Worm (Caenorhabditis elegans) whole organism, L3 larva: ENCODE results near the gene mtx-2.

ENCODE experiments used
- ZK546.5 ChIP-seq: sonication (generic microtip); optimal IDR thresholded peaks from 2 replicates; lab custom pipeline; 2017; ENCODE audit warnings: missing biosample characterization, missing genetic modification characterization
- aly-2 ChIP-seq: fragments of 150-350 bp; optimal IDR thresholded peaks from 2 replicates; lab custom pipeline; 2014; ENCODE audit warnings: missing biosample characterization, missing genetic modification characterization
- ama-1 ChIP-seq: fragments of 150-350 bp; optimal IDR thresholded peaks from 2 replicates; lab custom pipeline; 2018
- ceh-16 ChIP-seq: sonication (generic microtip); optimal IDR thresholded peaks from 2 replicates; lab custom pipeline; 2017; ENCODE audit warnings: missing biosample characterization, missing genetic modification characterization
- ceh-28 ChIP-seq: fragments of 150-350 bp; optimal IDR thresholded peaks from 2 replicates; lab custom pipeline; 2014; ENCODE audit warnings: missing biosample characterization, missing genetic modification reagents, missing genetic modification characterization
- ceh-82 ChIP-seq: fragments of 150-350 bp; optimal IDR thresholded peaks from 2 replicates; lab custom pipeline; 2014; ENCODE audit warnings: missing biosample characterization, missing genetic modification characterization
- ceh-9 ChIP-seq: sonication (generic microtip); optimal IDR thresholded peaks from 2 replicates; lab custom pipeline; 2018; ENCODE audit warnings: missing biosample characterization, missing genetic modification characterization
- daf-12 ChIP-seq: fragments of 150-350 bp; optimal IDR thresholded peaks from 2 replicates; lab custom pipeline; 2014; ENCODE audit warnings: missing biosample characterization, missing genetic modification reagents, missing genetic modification characterization
- egl-27 ChIP-seq: sonication (generic microtip); optimal IDR thresholded peaks from 4 replicates; lab custom pipeline; 2017; ENCODE audit warnings: missing biosample characterization, missing genetic modification reagents, missing genetic modification characterization
- egl-5 ChIP-seq: fragments of 150-350 bp; optimal IDR thresholded peaks from 2 replicates; lab custom pipeline; 2017; ENCODE audit warnings: missing biosample characterization, missing genetic modification reagents, missing genetic modification characterization, inconsistent platforms
- elt-1 ChIP-seq: fragments of 150-350 bp; optimal IDR thresholded peaks from 2 replicates; lab custom pipeline; 2014; ENCODE audit warnings: missing biosample characterization, missing genetic modification characterization
- elt-3 ChIP-seq, 3 experiments: fragments of 150-350 bp in 1 of 3; sonication (generic microtip) in 2 of 3; optimal IDR thresholded peaks; 2 replicates in 2 of 3; 4 replicates in 1 of 3; lab custom pipeline; 2014 to 2017; ENCODE audit warnings: missing biosample characterization in 3 of 3, missing genetic modification characterization in 3 of 3
- eor-1 ChIP-seq, 2 experiments: fragments of 150-350 bp; optimal IDR thresholded peaks; 2 replicates each; lab custom pipeline; 2014 to 2018; ENCODE audit warnings: missing biosample characterization in 2 of 2, missing genetic modification characterization in 2 of 2
- fkh-10 ChIP-seq: sonication (generic microtip); optimal IDR thresholded peaks from 2 replicates; lab custom pipeline; 2017; ENCODE audit warnings: missing biosample characterization, missing genetic modification reagents, missing genetic modification characterization
- fkh-2 ChIP-seq: fragments of 150-350 bp; optimal IDR thresholded peaks from 2 replicates; lab custom pipeline; 2014; ENCODE audit warnings: missing biosample characterization, missing genetic modification reagents, missing genetic modification characterization
- hmg-11 ChIP-seq: sonication (generic microtip); optimal IDR thresholded peaks from 2 replicates; lab custom pipeline; 2016; ENCODE audit warnings: missing genetic modification characterization, missing compliant biosample characterization
- jun-1 ChIP-seq: fragments of 150-350 bp; optimal IDR thresholded peaks from 2 replicates; lab custom pipeline; 2014; ENCODE audit warnings: missing biosample characterization, missing genetic modification reagents, missing genetic modification characterization
- lin-15B ChIP-seq: fragments of 150-350 bp; optimal IDR thresholded peaks from 2 replicates; lab custom pipeline; 2014; ENCODE audit warnings: missing biosample characterization, missing genetic modification characterization
- lin-39 ChIP-seq: fragments of 150-350 bp; optimal IDR thresholded peaks from 2 replicates; lab custom pipeline; 2018; ENCODE audit warnings: missing biosample characterization, missing genetic modification reagents, missing genetic modification characterization
- lsy-12 ChIP-seq: sonication (generic microtip); optimal IDR thresholded peaks from 2 replicates; lab custom pipeline; 2016; ENCODE audit warnings: mild to moderate bottlenecking, missing genetic modification characterization, missing compliant biosample characterization
- mml-1 ChIP-seq: fragments of 150-350 bp; sonication (generic microtip); optimal IDR thresholded peaks from 3 replicates; lab custom pipeline; 2014; ENCODE audit warnings: missing biosample characterization, missing genetic modification characterization
- nfya-1 ChIP-seq: sonication (generic microtip); optimal IDR thresholded peaks from 2 replicates; lab custom pipeline; 2017; ENCODE audit warnings: missing genetic modification characterization, mild to moderate bottlenecking, missing compliant biosample characterization, antibody characterized with exemption, moderate library complexity; ENCODE audit not compliant: insufficient read depth
- nhr-12 ChIP-seq: fragments of 150-350 bp; optimal IDR thresholded peaks from 2 replicates; lab custom pipeline; 2014; ENCODE audit warnings: missing biosample characterization, missing genetic modification characterization
- nhr-23 ChIP-seq: fragments of 150-350 bp; optimal IDR thresholded peaks from 2 replicates; lab custom pipeline; 2014; ENCODE audit warnings: missing biosample characterization, missing genetic modification reagents, missing genetic modification characterization
- nhr-237 ChIP-seq: fragments of 150-350 bp; optimal IDR thresholded peaks from 2 replicates; lab custom pipeline; 2014; ENCODE audit warnings: missing biosample characterization, missing genetic modification characterization
- nhr-25 ChIP-seq: sonication (generic microtip); optimal IDR thresholded peaks from 2 replicates; lab custom pipeline; 2017; ENCODE audit warnings: missing biosample characterization, missing genetic modification characterization
- nhr-28 ChIP-seq: fragments of 150-350 bp; optimal IDR thresholded peaks from 2 replicates; lab custom pipeline; 2014; ENCODE audit warnings: missing biosample characterization, missing genetic modification characterization
- nhr-43 ChIP-seq: sonication (generic microtip); optimal IDR thresholded peaks from 2 replicates; lab custom pipeline; 2016; ENCODE audit warnings: mild to moderate bottlenecking, missing genetic modification characterization, missing compliant biosample characterization; ENCODE audit not compliant: poor library complexity, severe bottlenecking
- nhr-67 ChIP-seq: fragments of 150-350 bp; optimal IDR thresholded peaks from 2 replicates; lab custom pipeline; 2014; ENCODE audit warnings: missing biosample characterization, missing genetic modification characterization
- nhr-76 ChIP-seq: fragments of 150-350 bp; sonication (generic microtip); optimal IDR thresholded peaks from 5 replicates; lab custom pipeline; 2014; ENCODE audit warnings: missing biosample characterization, missing genetic modification characterization
- nhr-77 ChIP-seq: fragments of 150-350 bp; optimal IDR thresholded peaks from 2 replicates; lab custom pipeline; 2014; ENCODE audit warnings: missing biosample characterization, missing genetic modification characterization
- pha-4 ChIP-seq: fragments of 150-350 bp; optimal IDR thresholded peaks from 2 replicates; lab custom pipeline; 2014; ENCODE audit warnings: missing biosample characterization, missing genetic modification reagents, missing genetic modification characterization
- pqm-1 ChIP-seq: fragments of 150-350 bp; optimal IDR thresholded peaks from 2 replicates; lab custom pipeline; 2017; ENCODE audit warnings: missing biosample characterization, missing genetic modification characterization, inconsistent platforms
- sea-2 ChIP-seq: fragments of 150-350 bp; sonication (generic microtip); optimal IDR thresholded peaks from 4 replicates; lab custom pipeline; 2014; ENCODE audit warnings: missing biosample characterization, missing genetic modification reagents, missing genetic modification characterization
- skn-1 ChIP-seq: fragments of 150-350 bp; optimal IDR thresholded peaks from 2 replicates; lab custom pipeline; 2014; ENCODE audit warnings: missing biosample characterization, missing genetic modification characterization
- snpc-4 ChIP-seq: fragments of 150-350 bp; optimal IDR thresholded peaks from 2 replicates; lab custom pipeline; 2014; ENCODE audit warnings: missing biosample characterization, missing genetic modification characterization
- tbx-2 ChIP-seq: sonication (generic microtip); optimal IDR thresholded peaks from 2 replicates; lab custom pipeline; 2016; ENCODE audit warnings: mild to moderate bottlenecking, missing genetic modification characterization, missing compliant biosample characterization
- unc-39 ChIP-seq: sonication (generic microtip); optimal IDR thresholded peaks from 4 replicates; lab custom pipeline; 2017; ENCODE audit warnings: missing biosample characterization, missing genetic modification characterization
- unc-62 ChIP-seq: fragments of 150-350 bp; sonication (generic microtip); optimal IDR thresholded peaks from 4 replicates; lab custom pipeline; 2014; ENCODE audit warnings: missing biosample characterization, missing genetic modification reagents, missing genetic modification characterization
- zag-1 ChIP-seq: fragments of 150-350 bp; optimal IDR thresholded peaks from 2 replicates; lab custom pipeline; 2014; ENCODE audit warnings: missing biosample characterization, missing genetic modification characterization
- ztf-11 ChIP-seq: fragments of 150-350 bp; optimal IDR thresholded peaks from 2 replicates; lab custom pipeline; 2014; ENCODE audit warnings: missing biosample characterization, missing genetic modification characterization

Gene mtx-2

DNA sequence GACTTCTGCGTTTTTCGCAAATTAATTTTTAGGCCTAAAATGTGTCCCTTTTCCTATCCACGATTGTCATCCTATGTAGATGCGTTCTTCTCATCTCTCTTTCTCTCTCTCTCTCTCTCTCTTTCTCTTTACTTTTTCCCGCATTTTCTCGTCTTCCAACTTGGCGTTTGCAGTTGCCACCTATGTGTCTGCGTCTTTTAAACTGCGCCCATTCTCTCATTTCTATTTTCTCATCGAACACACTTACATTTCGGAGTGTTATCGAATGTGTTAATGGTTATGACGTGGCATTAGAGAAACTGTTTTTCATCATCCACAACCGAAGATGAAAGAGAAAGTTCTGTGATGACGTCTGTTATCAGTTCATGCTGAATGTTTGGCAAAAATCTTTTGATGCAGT is 34.9 kb downstream of the mtx-2 start (continued):
- TF ChIP-seq fkh-10 (GFP tag; lab: Kevin White, UChicago), result no peak
- peak; percentile 17 for TF ChIP-seq unc-62

DNA sequence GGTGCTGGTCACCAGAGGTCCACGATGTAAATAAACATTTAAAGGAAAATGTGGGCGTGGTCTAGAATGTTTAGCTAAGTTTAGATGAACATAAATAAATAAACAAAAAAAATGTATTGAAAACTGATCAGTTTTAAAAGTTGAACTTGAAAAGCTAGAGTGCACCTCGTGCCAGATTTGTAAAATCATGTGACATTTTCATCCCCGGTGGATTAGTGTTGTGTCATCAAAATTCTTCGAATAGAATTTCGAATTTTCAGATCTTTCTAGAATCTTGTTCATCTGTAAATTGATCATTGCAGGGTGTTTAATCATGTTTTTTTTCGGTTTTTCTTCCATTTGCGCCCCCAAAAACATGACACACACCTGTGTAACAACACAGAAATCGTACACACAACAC is 36.9 kb downstream of the mtx-2 start:
- no peak for TF ChIP-seq nhr-28 (tag; lab: Kevin White, UChicago)
- no peak for TF ChIP-seq tbx-2 (tag; lab: Kevin White, UChicago)
- peak; percentile 65 for TF ChIP-seq pha-4 (tag; lab: Kevin White, UChicago)
- TF ChIP-seq nhr-76 (tag; lab: Kevin White, UChicago), result no peak
- no peak for TF ChIP-seq sea-2 (GFP tag; lab: Kevin White, UChicago)
- no peak for TF ChIP-seq unc-62
- TF ChIP-seq, all 47 proteins: peak for 1

- TF ChIP-seq nfya-1 (tag; lab: Kevin White, UChicago), result peak; percentile 64
- peak; percentile 31 for TF ChIP-seq hmg-11
- TF ChIP-seq elt-3 (tag; optimal IDR thresholded peaks at IDR 0.05; lab: Kevin White, UChicago), result no peak
- no peak for TF ChIP-seq egl-27
- no peak for TF ChIP-seq ceh-82
- no peak for TF ChIP-seq egl-5 (tag; lab: Kevin White, UChicago)
- no peak for TF ChIP-seq elt-1 (tag; lab: Kevin White, UChicago)
- no peak for TF ChIP-seq nhr-12 (tag; lab: Kevin White, UChicago)
- TF ChIP-seq lin-39, result peak; percentile 61
- TF ChIP-seq daf-12 (tag; lab: Kevin White, UChicago), result no peak
- no peak for TF ChIP-seq jun-1
- no peak for TF ChIP-seq nhr-28 (tag; lab: Kevin White, UChicago)
- TF ChIP-seq pqm-1, result no peak
- TF ChIP-seq nhr-25 (tag; lab: Kevin White, UChicago), result no peak
- TF ChIP-seq skn-1 (tag; lab: Kevin White, UChicago), result no peak
- no peak for TF ChIP-seq mml-1
- no peak for TF ChIP-seq nhr-76 (tag; lab: Kevin White, UChicago)
- TF ChIP-seq ama-1 (lab: Kevin White, UChicago), result peak; percentile 17
- no peak for TF ChIP-seq nhr-43 (tag; lab: Kevin White, UChicago)
- TF ChIP-seq fkh-10 (GFP tag; lab: Kevin White, UChicago), result peak; percentile 28
Observed at ce11 chrIII:7725483-7726250, 37.7 kb downstream of the mtx-2 start.

DNA sequence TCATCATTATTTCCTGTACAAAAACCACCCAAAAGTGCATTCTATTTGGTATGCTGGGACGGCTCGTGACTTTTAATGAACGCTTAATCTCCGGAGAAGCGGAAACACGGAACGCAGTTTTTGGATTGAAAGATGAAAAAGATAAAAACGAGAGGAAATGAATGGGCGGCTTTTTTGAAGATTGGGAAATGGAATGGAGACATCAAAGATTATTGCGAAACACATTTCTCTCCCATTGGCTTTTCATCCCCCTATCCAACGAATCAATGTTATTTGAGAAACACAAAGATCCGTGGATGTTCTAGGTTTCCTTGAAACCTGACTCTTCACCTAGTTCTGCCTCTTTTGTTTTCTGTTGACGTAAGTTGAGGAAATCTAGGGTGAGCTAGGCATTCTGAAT is 39.0 kb downstream of the mtx-2 start:
- TF ChIP-seq ceh-9 (tag; lab: Kevin White, UChicago) (no peak), lin-39 (peak; percentile 30), nhr-43 (tag; lab: Kevin White, UChicago) (no peak), nfya-1 (tag; lab: Kevin White, UChicago) (peak; percentile 55), aly-2 (no peak), fkh-10 (GFP tag; lab: Kevin White, UChicago) (no peak), elt-1 (tag; lab: Kevin White, UChicago) (peak; percentile 71), egl-5 (tag; lab: Kevin White, UChicago) (peak; percentile 19), nhr-23 (tag; lab: Kevin White, UChicago) (peak; percentile 11), nhr-77 (tag; lab: Kevin White, UChicago) (no peak)

DNA sequence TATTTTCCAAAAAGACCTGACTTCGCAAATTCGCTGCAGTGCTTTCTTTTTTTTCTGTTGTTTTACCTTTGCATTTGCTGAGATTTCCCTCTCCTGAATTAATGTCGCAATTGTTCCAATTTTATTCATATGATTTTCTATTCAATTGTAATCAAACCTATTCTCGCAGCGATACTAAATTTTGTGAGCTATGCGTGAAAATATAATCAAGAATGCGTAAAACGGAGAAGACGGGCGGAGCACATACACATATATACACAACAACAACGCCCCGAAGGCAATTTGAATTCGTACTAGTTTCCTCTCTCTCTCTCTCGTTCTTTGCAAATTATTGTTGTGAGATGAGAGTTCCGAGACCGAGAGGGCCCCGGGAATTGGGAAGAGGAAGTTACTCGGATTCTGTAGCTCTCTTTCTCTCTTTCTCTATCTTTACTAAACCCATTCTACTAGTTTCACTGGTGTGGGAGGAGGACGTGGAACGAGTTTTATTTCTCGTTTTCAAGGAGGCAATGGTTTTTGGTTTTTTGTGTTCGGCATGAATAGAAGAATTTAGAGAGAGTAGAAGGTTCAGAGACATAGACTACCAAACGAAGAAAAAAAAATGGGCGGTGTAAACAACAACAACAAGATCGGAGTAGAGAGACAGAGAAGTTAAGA is 39.9 kb downstream of the mtx-2 start:
- TF ChIP-seq lin-15B (no peak), unc-39 (tag; lab: Kevin White, UChicago) (no peak), hmg-11 (peak; percentile 62), ceh-28 (tag; lab: Kevin White, UChicago) (peak; percentile 31), eor-1 (tag; optimal IDR thresholded peaks at IDR 0.05; lab: Kevin White, UChicago) (no peak), daf-12 (tag; lab: Kevin White, UChicago) (no peak), nhr-43 (tag; lab: Kevin White, UChicago) (no peak), elt-1 (tag; lab: Kevin White, UChicago) (no peak), nhr-25 (tag; lab: Kevin White, UChicago) (peak; percentile 15), nhr-237 (tag; lab: Kevin White, UChicago) (no peak), skn-1 (tag; lab: Kevin White, UChicago) (no peak), mml-1 (no peak), nhr-67 (tag; lab: Kevin White, UChicago) (no peak), unc-62 (no peak), snpc-4 (tag; lab: Kevin White, UChicago) (peak; percentile 31), zag-1 (tag; lab: Kevin White, UChicago) (no peak), nhr-23 (tag; lab: Kevin White, UChicago) (no peak), nhr-76 (tag; lab: Kevin White, UChicago) (no peak), fkh-2 (tag; lab: Kevin White, UChicago) (no peak), tbx-2 (tag; lab: Kevin White, UChicago) (no peak), aly-2 (no peak), ztf-11 (tag; lab: Kevin White, UChicago) (no peak), nhr-77 (tag; lab: Kevin White, UChicago) (no peak), ceh-16 (tag; lab: Kevin White, UChicago) (no peak), ZK546.5 (tag; lab: Kevin White, UChicago) (no peak), lsy-12 (no peak)
